Worm (Caenorhabditis elegans): ENCODE measurements around the gene C52B11.5.
A peak's percentile ranks its signal among the peaks of the same experiment; 100 is the strongest.

Gene C52B11.5

ce11 chrX:1319708-1320107 lies 47.1 kb downstream of the C52B11.5 start (continued):
- no peak for TF ChIP-seq nhr-25 (tag; optimal IDR thresholded peaks at IDR 0.05)
- peak; percentile 59 for TF ChIP-seq nfya-1 (tag; optimal IDR thresholded peaks at IDR 0.05; ENCODE audit: insufficient read depth)
- no peak for TF ChIP-seq ztf-4 (tag; optimal IDR thresholded peaks at IDR 0.05)
- no peak for TF ChIP-seq elt-1 (tag; optimal IDR thresholded peaks at IDR 0.05)
- TF ChIP-seq nhr-43 (tag; optimal IDR thresholded peaks at IDR 0.05; ENCODE audit: poor library complexity, severe bottlenecking): no peak
- peak; percentile 30 for TF ChIP-seq pqm-1 (tag; optimal IDR thresholded peaks at IDR 0.05)
- no peak for TF ChIP-seq fkh-10 (GFP tag; optimal IDR thresholded peaks at IDR 0.05)
- TF ChIP-seq hmg-11 (tag; optimal IDR thresholded peaks at IDR 0.05): peak; percentile 78

DNA sequence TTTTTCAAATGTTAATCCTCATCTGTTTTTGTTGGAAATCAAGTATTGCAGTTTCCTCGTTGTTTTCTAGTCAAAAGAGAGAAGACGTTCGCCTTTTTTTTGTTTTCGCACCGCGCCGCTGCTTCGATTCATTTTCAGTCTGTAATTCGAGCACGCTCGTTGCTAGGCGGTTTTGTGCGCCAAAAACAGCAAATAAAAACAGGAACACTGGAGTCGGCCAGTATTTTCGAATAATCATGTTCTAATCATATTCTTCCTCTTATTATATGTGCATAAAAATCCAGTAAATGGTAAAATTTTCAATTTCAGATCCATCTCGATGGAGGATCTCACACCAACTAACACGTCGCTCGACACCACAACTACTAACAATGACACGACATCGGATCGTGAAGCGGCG lies 48.5 kb downstream of the C52B11.5 start, which contains the start of gene pdk-1:
TSS of gene pdk-1 (plus strand) at position 301 of the 400 bp plus-strand sequence.
- TF ChIP-seq nhr-12 (tag; optimal IDR thresholded peaks at IDR 0.05) (no peak), ZK546.5 (tag; optimal IDR thresholded peaks at IDR 0.05) (no peak), lsy-12 (tag; optimal IDR thresholded peaks at IDR 0.05) (no peak), zag-1 (tag; optimal IDR thresholded peaks at IDR 0.05) (no peak), mdl-1 (tag; optimal IDR thresholded peaks at IDR 0.05) (no peak), ceh-82 (tag; optimal IDR thresholded peaks at IDR 0.05) (no peak), lin-39 (tag; optimal IDR thresholded peaks at IDR 0.05) (no peak), ztf-4 (tag; optimal IDR thresholded peaks at IDR 0.05) (no peak)

DNA sequence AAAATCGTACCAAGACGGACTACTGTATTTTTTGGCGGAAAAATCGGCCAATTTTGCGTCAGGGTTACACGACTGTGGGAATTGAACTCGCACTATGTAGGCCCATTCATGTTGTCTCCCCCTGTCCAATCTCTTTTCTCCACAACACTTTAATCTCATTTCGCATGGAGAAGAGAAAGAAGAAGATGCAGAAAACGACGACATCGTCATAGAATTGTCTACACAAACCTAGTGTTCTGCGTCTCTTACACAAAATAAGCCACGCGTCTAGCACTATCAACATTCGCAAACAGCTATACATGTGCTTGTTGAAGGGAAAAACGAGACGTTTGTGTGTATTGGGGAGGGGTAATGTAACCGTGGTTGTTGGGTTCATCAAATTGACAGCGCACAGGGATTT lies 50.4 kb downstream of the C52B11.5 start:
- TF ChIP-seq ceh-16 (tag; optimal IDR thresholded peaks at IDR 0.05) (no peak), snpc-4 (tag; optimal IDR thresholded peaks at IDR 0.05) (peak; percentile 67), nhr-67 (tag; optimal IDR thresholded peaks at IDR 0.05) (no peak), nhr-43 (tag; optimal IDR thresholded peaks at IDR 0.05; ENCODE audit: poor library complexity, severe bottlenecking) (peak; percentile 92), jun-1 (tag; optimal IDR thresholded peaks at IDR 0.05) (peak; percentile 88), ztf-11 (tag; optimal IDR thresholded peaks at IDR 0.05) (no peak), nhr-76 (tag; optimal IDR thresholded peaks at IDR 0.05) (no peak), pqm-1 (tag; optimal IDR thresholded peaks at IDR 0.05) (peak; percentile 20), lsy-12 (tag; optimal IDR thresholded peaks at IDR 0.05) (peak; percentile 56), daf-12 (tag; optimal IDR thresholded peaks at IDR 0.05) (no peak), mdl-1 (tag; optimal IDR thresholded peaks at IDR 0.05) (peak; percentile 4), mml-1 (tag; optimal IDR thresholded peaks at IDR 0.05) (no peak), lin-39 (tag; optimal IDR thresholded peaks at IDR 0.05) (peak; percentile 83), eor-1 (tag; optimal IDR thresholded peaks at IDR 0.05) (no peak), ceh-28 (tag; optimal IDR thresholded peaks at IDR 0.05) (peak; percentile 88), ceh-9 (tag; optimal IDR thresholded peaks at IDR 0.05) (peak; percentile 47), egl-5 (tag; optimal IDR thresholded peaks at IDR 0.05) (peak; percentile 95), fkh-2 (tag; optimal IDR thresholded peaks at IDR 0.05) (no peak), nhr-237 (tag; optimal IDR thresholded peaks at IDR 0.05) (no peak), nhr-23 (tag; optimal IDR thresholded peaks at IDR 0.05) (peak; percentile 83), egl-27 (tag; optimal IDR thresholded peaks at IDR 0.05) (peak; percentile 30), ZK546.5 (tag; optimal IDR thresholded peaks at IDR 0.05) (no peak), nhr-11 (tag; optimal IDR thresholded peaks at IDR 0.05) (peak; percentile 52), ztf-4 (tag; optimal IDR thresholded peaks at IDR 0.05) (no peak), R02D3.7 (tag; optimal IDR thresholded peaks at IDR 0.05) (peak; percentile 61), elt-1 (tag; optimal IDR thresholded peaks at IDR 0.05) (peak; percentile 63), nhr-12 (tag; optimal IDR thresholded peaks at IDR 0.05) (no peak), sea-2 (GFP tag; optimal IDR thresholded peaks at IDR 0.05) (no peak), unc-62 (GFP tag; optimal IDR thresholded peaks at IDR 0.05) (no peak), ama-1 (optimal IDR thresholded peaks at IDR 0.05) (no peak), nhr-25 (tag; optimal IDR thresholded peaks at IDR 0.05) (peak; percentile 93), fkh-10 (GFP tag; optimal IDR thresholded peaks at IDR 0.05) (peak; percentile 80), elt-2 (tag; optimal IDR thresholded peaks at IDR 0.05) (peak; percentile 33), aly-2 (tag; optimal IDR thresholded peaks at IDR 0.05) (no peak), pha-4 (tag; optimal IDR thresholded peaks at IDR 0.05) (peak; percentile 52), zag-1 (tag; optimal IDR thresholded peaks at IDR 0.05) (no peak), lin-15B (tag; optimal IDR thresholded peaks at IDR 0.05) (peak; percentile 31), hmg-11 (tag; optimal IDR thresholded peaks at IDR 0.05) (peak; percentile 68), ceh-82 (tag; optimal IDR thresholded peaks at IDR 0.05) (peak; percentile 84), unc-39 (tag; optimal IDR thresholded peaks at IDR 0.05) (no peak), nfya-1 (tag; optimal IDR thresholded peaks at IDR 0.05; ENCODE audit: insufficient read depth) (peak; percentile 82), tbx-2 (tag; optimal IDR thresholded peaks at IDR 0.05) (peak; percentile 86), elt-3 (tag; optimal IDR thresholded peaks at IDR 0.05) (peak in 1 of 3 experiments; percentile 82), fos-1 (tag; optimal IDR thresholded peaks at IDR 0.05) (peak; percentile 1), nhr-28 (tag; optimal IDR thresholded peaks at IDR 0.05) (no peak), skn-1 (tag; optimal IDR thresholded peaks at IDR 0.05) (peak; percentile 78), nhr-77 (tag; optimal IDR thresholded peaks at IDR 0.05) (peak; percentile 24)

Measured in whole organism, L3 larva.